Worm (Caenorhabditis elegans) whole organism, L3 larva: Measurements from ENCODE around the gene R160.13.

ENCODE experiments used
- R02D3.7 ChIP-seq: fragments of 150-350 bp; optimal IDR thresholded peaks from 2 replicates; lab custom pipeline; 2014; ENCODE audit warnings: missing biosample characterization, missing genetic modification characterization
- ZK546.5 ChIP-seq: sonication (generic microtip); optimal IDR thresholded peaks from 2 replicates; lab custom pipeline; 2017; ENCODE audit warnings: missing biosample characterization, missing genetic modification characterization
- aly-2 ChIP-seq: fragments of 150-350 bp; optimal IDR thresholded peaks from 2 replicates; lab custom pipeline; 2014; ENCODE audit warnings: missing biosample characterization, missing genetic modification characterization
- ama-1 ChIP-seq: fragments of 150-350 bp; optimal IDR thresholded peaks from 2 replicates; lab custom pipeline; 2018
- ceh-82 ChIP-seq: fragments of 150-350 bp; optimal IDR thresholded peaks from 2 replicates; lab custom pipeline; 2014; ENCODE audit warnings: missing biosample characterization, missing genetic modification characterization
- ceh-9 ChIP-seq: sonication (generic microtip); optimal IDR thresholded peaks from 2 replicates; lab custom pipeline; 2018; ENCODE audit warnings: missing biosample characterization, missing genetic modification characterization
- daf-12 ChIP-seq: fragments of 150-350 bp; optimal IDR thresholded peaks from 2 replicates; lab custom pipeline; 2014; ENCODE audit warnings: missing biosample characterization, missing genetic modification reagents, missing genetic modification characterization
- egl-27 ChIP-seq: sonication (generic microtip); optimal IDR thresholded peaks from 4 replicates; lab custom pipeline; 2017; ENCODE audit warnings: missing biosample characterization, missing genetic modification reagents, missing genetic modification characterization
- egl-5 ChIP-seq: fragments of 150-350 bp; optimal IDR thresholded peaks from 2 replicates; lab custom pipeline; 2017; ENCODE audit warnings: missing biosample characterization, missing genetic modification reagents, missing genetic modification characterization, inconsistent platforms
- elt-1 ChIP-seq: fragments of 150-350 bp; optimal IDR thresholded peaks from 2 replicates; lab custom pipeline; 2014; ENCODE audit warnings: missing biosample characterization, missing genetic modification characterization
- elt-2 ChIP-seq: sonication (generic microtip); optimal IDR thresholded peaks from 2 replicates; lab custom pipeline; 2016; ENCODE audit warnings: missing genetic modification reagents, mild to moderate bottlenecking, missing genetic modification characterization, missing compliant biosample characterization
- elt-3 ChIP-seq, 3 experiments: fragments of 150-350 bp in 1 of 3; sonication (generic microtip) in 2 of 3; optimal IDR thresholded peaks; 2 replicates in 2 of 3; 4 replicates in 1 of 3; lab custom pipeline; 2014 to 2017; ENCODE audit warnings: missing biosample characterization in 3 of 3, missing genetic modification characterization in 3 of 3
- eor-1 ChIP-seq, 2 experiments: fragments of 150-350 bp; optimal IDR thresholded peaks; 2 replicates each; lab custom pipeline; 2014 to 2018; ENCODE audit warnings: missing biosample characterization in 2 of 2, missing genetic modification characterization in 2 of 2
- fkh-10 ChIP-seq: sonication (generic microtip); optimal IDR thresholded peaks from 2 replicates; lab custom pipeline; 2017; ENCODE audit warnings: missing biosample characterization, missing genetic modification reagents, missing genetic modification characterization
- fkh-2 ChIP-seq: fragments of 150-350 bp; optimal IDR thresholded peaks from 2 replicates; lab custom pipeline; 2014; ENCODE audit warnings: missing biosample characterization, missing genetic modification reagents, missing genetic modification characterization
- fos-1 ChIP-seq: fragments of 150-350 bp; optimal IDR thresholded peaks from 2 replicates; lab custom pipeline; 2014; ENCODE audit warnings: missing biosample characterization, missing genetic modification characterization
- hmg-11 ChIP-seq: sonication (generic microtip); optimal IDR thresholded peaks from 2 replicates; lab custom pipeline; 2016; ENCODE audit warnings: missing genetic modification characterization, missing compliant biosample characterization
- lin-39 ChIP-seq: fragments of 150-350 bp; optimal IDR thresholded peaks from 2 replicates; lab custom pipeline; 2018; ENCODE audit warnings: missing biosample characterization, missing genetic modification reagents, missing genetic modification characterization
- lsy-12 ChIP-seq: sonication (generic microtip); optimal IDR thresholded peaks from 2 replicates; lab custom pipeline; 2016; ENCODE audit warnings: mild to moderate bottlenecking, missing genetic modification characterization, missing compliant biosample characterization
- mdl-1 ChIP-seq: fragments of 150-350 bp; optimal IDR thresholded peaks from 2 replicates; lab custom pipeline; 2014; ENCODE audit warnings: missing biosample characterization, missing genetic modification characterization
- nfya-1 ChIP-seq: sonication (generic microtip); optimal IDR thresholded peaks from 2 replicates; lab custom pipeline; 2017; ENCODE audit warnings: missing genetic modification characterization, mild to moderate bottlenecking, missing compliant biosample characterization, antibody characterized with exemption, moderate library complexity; ENCODE audit not compliant: insufficient read depth
- nhr-11 ChIP-seq: fragments of 150-350 bp; optimal IDR thresholded peaks from 2 replicates; lab custom pipeline; 2014; ENCODE audit warnings: missing biosample characterization, missing genetic modification characterization
- nhr-12 ChIP-seq: fragments of 150-350 bp; optimal IDR thresholded peaks from 2 replicates; lab custom pipeline; 2014; ENCODE audit warnings: missing biosample characterization, missing genetic modification characterization
- nhr-23 ChIP-seq: fragments of 150-350 bp; optimal IDR thresholded peaks from 2 replicates; lab custom pipeline; 2014; ENCODE audit warnings: missing biosample characterization, missing genetic modification reagents, missing genetic modification characterization
- nhr-237 ChIP-seq: fragments of 150-350 bp; optimal IDR thresholded peaks from 2 replicates; lab custom pipeline; 2014; ENCODE audit warnings: missing biosample characterization, missing genetic modification characterization
- nhr-25 ChIP-seq: sonication (generic microtip); optimal IDR thresholded peaks from 2 replicates; lab custom pipeline; 2017; ENCODE audit warnings: missing biosample characterization, missing genetic modification characterization
- nhr-28 ChIP-seq: fragments of 150-350 bp; optimal IDR thresholded peaks from 2 replicates; lab custom pipeline; 2014; ENCODE audit warnings: missing biosample characterization, missing genetic modification characterization
- nhr-43 ChIP-seq: sonication (generic microtip); optimal IDR thresholded peaks from 2 replicates; lab custom pipeline; 2016; ENCODE audit warnings: mild to moderate bottlenecking, missing genetic modification characterization, missing compliant biosample characterization; ENCODE audit not compliant: poor library complexity, severe bottlenecking
- nhr-76 ChIP-seq: fragments of 150-350 bp; sonication (generic microtip); optimal IDR thresholded peaks from 5 replicates; lab custom pipeline; 2014; ENCODE audit warnings: missing biosample characterization, missing genetic modification characterization
- nhr-77 ChIP-seq: fragments of 150-350 bp; optimal IDR thresholded peaks from 2 replicates; lab custom pipeline; 2014; ENCODE audit warnings: missing biosample characterization, missing genetic modification characterization
- pha-4 ChIP-seq: fragments of 150-350 bp; optimal IDR thresholded peaks from 2 replicates; lab custom pipeline; 2014; ENCODE audit warnings: missing biosample characterization, missing genetic modification reagents, missing genetic modification characterization
- pqm-1 ChIP-seq: fragments of 150-350 bp; optimal IDR thresholded peaks from 2 replicates; lab custom pipeline; 2017; ENCODE audit warnings: missing biosample characterization, missing genetic modification characterization, inconsistent platforms
- snpc-4 ChIP-seq: fragments of 150-350 bp; optimal IDR thresholded peaks from 2 replicates; lab custom pipeline; 2014; ENCODE audit warnings: missing biosample characterization, missing genetic modification characterization
- tbx-2 ChIP-seq: sonication (generic microtip); optimal IDR thresholded peaks from 2 replicates; lab custom pipeline; 2016; ENCODE audit warnings: mild to moderate bottlenecking, missing genetic modification characterization, missing compliant biosample characterization
- unc-39 ChIP-seq: sonication (generic microtip); optimal IDR thresholded peaks from 4 replicates; lab custom pipeline; 2017; ENCODE audit warnings: missing biosample characterization, missing genetic modification characterization
- zag-1 ChIP-seq: fragments of 150-350 bp; optimal IDR thresholded peaks from 2 replicates; lab custom pipeline; 2014; ENCODE audit warnings: missing biosample characterization, missing genetic modification characterization
- ztf-11 ChIP-seq: fragments of 150-350 bp; optimal IDR thresholded peaks from 2 replicates; lab custom pipeline; 2014; ENCODE audit warnings: missing biosample characterization, missing genetic modification characterization

Gene R160.13

ce11 chrX:4371988-4372387 is 675 bp upstream of the R160.13 start, which contains the start of gene R160.14:
Gene R160.14, minus strand, starts transcription at chrX:4372088.
- TF ChIP-seq nhr-77 (tag; lab: Kevin White, UChicago) = no peak
- no peak for TF ChIP-seq nhr-23
- TF ChIP-seq elt-2 (tag; lab: Kevin White, UChicago) = no peak
- no peak for TF ChIP-seq ceh-9 (tag; lab: Kevin White, UChicago)
- no peak for TF ChIP-seq daf-12
- TF ChIP-seq aly-2 (tag; lab: Kevin White, UChicago) = no peak

ce11 chrX:4370756-4371155 is 557 bp downstream of the R160.13 start, which contains the start of gene R160.5:
Gene R160.5, minus strand, starts transcription at chrX:4370856.
- TF ChIP-seq egl-27 (tag; lab: Kevin White, UChicago) = no peak
- no peak for TF ChIP-seq unc-39
- TF ChIP-seq nhr-12 = no peak
- TF ChIP-seq egl-5 = no peak
- TF ChIP-seq nhr-28 = no peak
- no peak for TF ChIP-seq elt-2 (tag; lab: Kevin White, UChicago)
- TF ChIP-seq ztf-11 (tag; lab: Kevin White, UChicago) = no peak
- TF ChIP-seq nhr-25 (tag; lab: Kevin White, UChicago) = no peak
- TF ChIP-seq ceh-82 (tag; lab: Kevin White, UChicago) = no peak
- no peak for TF ChIP-seq ZK546.5 (tag; lab: Kevin White, UChicago)
- TF ChIP-seq ama-1 (lab: Kevin White, UChicago) = no peak
- TF ChIP-seq eor-1 (tag; optimal IDR thresholded peaks at IDR 0.05; lab: Kevin White, UChicago) = no peak
- no peak for TF ChIP-seq elt-3 (tag; optimal IDR thresholded peaks at IDR 0.05; lab: Kevin White, UChicago)
- no peak for TF ChIP-seq ceh-9 (tag; lab: Kevin White, UChicago)
- no peak for TF ChIP-seq nhr-43
- TF ChIP-seq hmg-11 (tag; lab: Kevin White, UChicago) = no peak

ce11 chrX:4368800-4369199 is 2.5 kb downstream of the R160.13 start, which contains the start of gene R160.4:
Gene R160.4, minus strand, starts transcription at chrX:4368900.
- TF ChIP-seq fkh-10 (no peak), snpc-4 (tag; lab: Kevin White, UChicago) (no peak), nhr-11 (no peak), eor-1 (tag; optimal IDR thresholded peaks at IDR 0.05; lab: Kevin White, UChicago) (no peak), R02D3.7 (tag; lab: Kevin White, UChicago) (no peak), egl-5 (no peak), nhr-77 (tag; lab: Kevin White, UChicago) (no peak), ceh-9 (tag; lab: Kevin White, UChicago) (no peak), nhr-25 (tag; lab: Kevin White, UChicago) (no peak), lsy-12 (tag; lab: Kevin White, UChicago) (no peak), elt-3 (tag; optimal IDR thresholded peaks at IDR 0.05; lab: Kevin White, UChicago) (no peak), nhr-23 (no peak), fkh-2 (tag; lab: Kevin White, UChicago) (no peak), tbx-2 (no peak), elt-1 (tag; lab: Kevin White, UChicago) (no peak), nhr-12 (no peak), pqm-1 (tag; lab: Kevin White, UChicago) (no peak), hmg-11 (tag; lab: Kevin White, UChicago) (no peak), mdl-1 (tag; lab: Kevin White, UChicago) (no peak)

ce11 chrX:4367414-4367813 is 3.9 kb downstream of the R160.13 start, which contains the start of gene R160.10:
Gene R160.10, minus strand, starts transcription at chrX:4367514.
- TF ChIP-seq ZK546.5 (tag; lab: Kevin White, UChicago) (no peak), nfya-1 (tag; lab: Kevin White, UChicago) (no peak), zag-1 (tag; lab: Kevin White, UChicago) (no peak), nhr-237 (tag; lab: Kevin White, UChicago) (no peak), lin-39 (tag; lab: Kevin White, UChicago) (no peak), snpc-4 (tag; lab: Kevin White, UChicago) (no peak), nhr-77 (tag; lab: Kevin White, UChicago) (no peak), pha-4 (tag; lab: Kevin White, UChicago) (no peak), nhr-23 (no peak), nhr-25 (tag; lab: Kevin White, UChicago) (no peak), pqm-1 (tag; lab: Kevin White, UChicago) (no peak), elt-3 (tag; optimal IDR thresholded peaks at IDR 0.05; lab: Kevin White, UChicago) (no peak), fos-1 (tag; lab: Kevin White, UChicago) (no peak), nhr-76 (tag; lab: Kevin White, UChicago) (no peak), ceh-82 (tag; lab: Kevin White, UChicago) (no peak), aly-2 (tag; lab: Kevin White, UChicago) (no peak)
- TF ChIP-seq, all 47 proteins: peak for 0
